Worm (Caenorhabditis elegans) whole organism, mixed stage, embryonic: ENCODE data around the gene C05G5.7.

ENCODE experiments used
- ceh-39 ChIP-seq: fragments of 150-350 bp; optimal IDR thresholded peaks from 2 replicates; lab custom pipeline; 2014; ENCODE audit warnings: missing biosample characterization, missing genetic modification characterization
- elt-3 ChIP-seq: fragments of 150-350 bp; optimal IDR thresholded peaks from 2 replicates; lab custom pipeline; 2014; ENCODE audit warnings: missing biosample characterization, missing genetic modification characterization
- nhr-237 ChIP-seq: fragments of 150-350 bp; optimal IDR thresholded peaks from 2 replicates; lab custom pipeline; 2014; ENCODE audit warnings: missing biosample characterization, missing genetic modification characterization
- nhr-28 ChIP-seq: fragments of 150-350 bp; optimal IDR thresholded peaks from 2 replicates; lab custom pipeline; 2014; ENCODE audit warnings: missing biosample characterization, missing genetic modification characterization
- unc-39 ChIP-seq: fragments of 150-350 bp; optimal IDR thresholded peaks from 2 replicates; lab custom pipeline; 2014; ENCODE audit warnings: missing biosample characterization, missing genetic modification characterization
- unc-62 ChIP-seq: fragments of 150-350 bp; optimal IDR thresholded peaks from 2 replicates; lab custom pipeline; 2014; ENCODE audit warnings: missing biosample characterization, missing genetic modification reagents, missing genetic modification characterization

DNA sequence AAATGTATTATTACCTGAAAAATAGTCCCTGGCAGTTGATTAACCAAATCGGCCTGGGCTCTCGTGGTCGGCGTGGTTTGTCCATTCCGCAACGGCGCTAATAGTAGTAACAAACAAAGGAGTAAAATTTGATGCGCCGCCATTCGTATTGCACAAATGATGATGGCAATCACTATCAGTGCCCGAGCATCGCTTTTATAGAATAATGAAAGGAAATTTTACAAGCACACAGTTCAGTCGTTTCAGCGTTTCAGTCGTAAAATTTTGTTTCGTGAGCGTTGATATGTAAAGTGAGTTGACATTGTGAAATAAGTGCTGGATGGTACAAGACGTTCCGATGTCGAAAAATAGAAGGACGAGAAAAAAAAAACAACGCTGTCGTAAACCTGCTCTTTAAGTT, 28.1 kb upstream of the C05G5.7 start, which contains the start of gene Y16B4A.2:
- TF ChIP-seq unc-62 (GFP tag; lab: Kevin White, UChicago) = no peak
- no peak for TF ChIP-seq unc-39 (tag; lab: Kevin White, UChicago)
- TF ChIP-seq nhr-28 = no peak
- TF ChIP-seq nhr-237 (tag; lab: Kevin White, UChicago) = no peak
- TF ChIP-seq ceh-39 = no peak
- TF ChIP-seq elt-3 (tag; lab: Kevin White, UChicago) = no peak
